Worm (Caenorhabditis elegans) whole organism, early embryonic: ENCODE results near the gene str-229.

ENCODE experiments used
- B0310.2 ChIP-seq: sonication (generic microtip); optimal IDR thresholded peaks from 2 replicates; lab custom pipeline; 2016; ENCODE audit warnings: mild to moderate bottlenecking, missing genetic modification characterization, missing compliant biosample characterization
- F13C5.2 ChIP-seq: sonication (generic microtip); optimal IDR thresholded peaks from 2 replicates; lab custom pipeline; 2017; ENCODE audit warnings: mild to moderate bottlenecking, missing genetic modification characterization, inconsistent platforms, missing compliant biosample characterization
- aly-1 ChIP-seq: sonication (generic microtip); optimal IDR thresholded peaks from 2 replicates; lab custom pipeline; 2016; ENCODE audit warnings: missing genetic modification characterization, missing compliant biosample characterization
- ama-1 ChIP-seq: fragments of 150-350 bp; optimal IDR thresholded peaks from 2 replicates; lab custom pipeline; 2014
- ceh-13 ChIP-seq: fragments of 200-800 bp; sonication (Bioruptor generic); optimal IDR thresholded peaks from 2 replicates; lab custom pipeline; 2018; ENCODE audit warnings: mild to moderate bottlenecking, missing genetic modification characterization, missing compliant biosample characterization
- ceh-36 ChIP-seq: sonication (generic microtip); optimal IDR thresholded peaks from 2 replicates; lab custom pipeline; 2016; ENCODE audit warnings: missing genetic modification characterization, inconsistent platforms, missing compliant biosample characterization
- ets-7 ChIP-seq: sonication (generic microtip); optimal IDR thresholded peaks from 2 replicates; lab custom pipeline; 2016; ENCODE audit warnings: missing genotype, missing genetic modification characterization, missing compliant biosample characterization
- flt-1 ChIP-seq: fragments of 200-800 bp; sonication (Bioruptor generic); IDR thresholded peaks from 2 replicates; pipeline ENCODE4 v1.3.6; 2022; ENCODE audit warnings: missing genetic modification characterization, missing compliant biosample characterization
- hmbx-1 ChIP-seq: sonication (generic microtip); optimal IDR thresholded peaks from 2 replicates; lab custom pipeline; 2016; ENCODE audit warnings: mild to moderate bottlenecking, missing genetic modification characterization, missing compliant biosample characterization
- hmg-4 ChIP-seq: fragments of 200-800 bp; sonication (Bioruptor generic); optimal IDR thresholded peaks from 2 replicates; lab custom pipeline; 2018; ENCODE audit warnings: mild to moderate bottlenecking, missing genetic modification characterization, missing compliant biosample characterization
- hnd-1 ChIP-seq: sonication (generic microtip); optimal IDR thresholded peaks from 2 replicates; lab custom pipeline; 2016; ENCODE audit warnings: missing genetic modification characterization, missing compliant biosample characterization
- pes-1 ChIP-seq: fragments of 200-800 bp; sonication (Bioruptor generic); IDR thresholded peaks from 2 replicates; pipeline ENCODE4 v1.3.6; 2022; ENCODE audit warnings: missing genetic modification reagents, missing genetic modification characterization, missing compliant biosample characterization
- scrt-1 ChIP-seq: fragments of 200-800 bp; sonication (Bioruptor generic); IDR thresholded peaks from 2 replicates; pipeline ENCODE4 v1.3.6; 2022; ENCODE audit warnings: missing genetic modification characterization, missing compliant biosample characterization
- sea-1 ChIP-seq: fragments of 200-800 bp; sonication (Bioruptor generic); conservative IDR thresholded peaks from 2 replicates; pipeline ENCODE4 v1.3.6; 2022; ENCODE audit warnings: missing genetic modification characterization, missing compliant biosample characterization
- tbx-11 ChIP-seq: fragments of 200-800 bp; sonication (Bioruptor generic); IDR thresholded peaks from 2 replicates; pipeline ENCODE4 v1.3.6; 2022; ENCODE audit warnings: missing genetic modification characterization, missing compliant biosample characterization
- tbx-37 ChIP-seq: fragments of 200-800 bp; sonication (Bioruptor generic); conservative IDR thresholded peaks from 2 replicates; pipeline ENCODE4 v1.3.6; 2022; ENCODE audit warnings: missing genetic modification reagents, missing genetic modification characterization, missing compliant biosample characterization
- tra-4 ChIP-seq: sonication (generic microtip); optimal IDR thresholded peaks from 2 replicates; lab custom pipeline; 2017; ENCODE audit warnings: missing genetic modification characterization, missing compliant biosample characterization

The str-229 gene

DNA sequence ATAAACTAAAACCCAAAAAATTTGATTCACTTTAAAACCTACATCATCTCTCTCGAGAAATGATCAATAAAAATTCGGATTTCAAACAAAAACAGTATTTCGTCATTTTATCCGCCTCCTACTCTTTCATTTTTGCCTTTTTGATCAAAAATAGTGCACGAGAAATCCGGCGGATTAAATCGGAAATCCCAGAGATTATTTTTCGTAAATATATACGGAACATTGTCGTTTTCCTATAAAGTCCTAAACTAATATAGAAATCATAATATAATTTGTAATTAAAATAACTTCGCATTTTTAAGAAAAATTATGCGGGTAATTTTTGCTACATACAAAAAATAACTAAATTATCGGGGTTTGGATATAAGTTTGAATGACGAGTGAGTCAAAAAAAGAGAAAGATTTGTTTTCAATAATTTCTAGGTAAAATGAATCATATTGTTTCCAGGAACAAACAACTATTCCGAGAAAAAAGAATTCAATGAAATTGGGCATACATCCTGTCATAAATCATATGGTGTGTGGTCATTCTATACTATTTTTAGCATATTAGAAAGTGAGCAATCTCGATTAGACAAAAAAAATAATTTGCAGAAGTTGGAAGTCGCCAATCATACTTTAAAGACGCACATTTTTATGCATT, 28.1 kb downstream of the str-229 start, which contains the start of gene nhr-158:
nhr-158 (minus strand) TSS at position 51 of the 643 bp plus-strand sequence.
- TF ChIP-seq ets-7 (tag; lab: Kevin White, UChicago) (no peak), hnd-1 (tag; lab: Kevin White, UChicago) (no peak), ceh-13 (no peak), pes-1 (GFP tag; lab: Robert Waterston, UW) (no peak), sea-1 (no peak)

DNA sequence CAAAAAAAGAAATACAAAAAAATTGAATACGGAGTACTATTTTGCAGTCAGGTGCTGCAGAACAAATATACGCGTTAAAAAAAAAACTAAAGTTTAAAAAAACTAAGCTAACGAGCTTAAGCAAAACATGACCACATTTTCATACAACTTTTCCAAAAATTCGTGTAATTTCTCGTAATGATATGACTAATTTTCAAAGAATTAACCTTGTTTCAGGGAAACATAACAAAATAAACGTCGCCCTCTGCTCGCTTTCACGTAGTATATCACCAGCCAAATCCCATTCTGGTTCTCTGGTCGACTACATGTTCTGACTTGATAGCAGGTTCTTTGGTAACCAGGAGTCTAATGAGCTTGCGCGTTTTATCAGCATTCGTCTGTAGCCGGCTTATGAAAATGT, 32.0 kb downstream of the str-229 start:
- TF ChIP-seq F13C5.2 (no peak), sea-1 (no peak), aly-1 (tag; lab: Kevin White, UChicago) (no peak), flt-1 (GFP tag; lab: Robert Waterston, UW) (no peak), ceh-13 (no peak), hnd-1 (tag; lab: Kevin White, UChicago) (no peak), hmg-4 (GFP tag; lab: Kevin White, UChicago) (no peak), hmbx-1 (tag; lab: Kevin White, UChicago) (no peak), tra-4 (no peak), ama-1 (no peak), ceh-36 (tag; lab: Kevin White, UChicago) (no peak), ets-7 (tag; lab: Kevin White, UChicago) (no peak)

DNA sequence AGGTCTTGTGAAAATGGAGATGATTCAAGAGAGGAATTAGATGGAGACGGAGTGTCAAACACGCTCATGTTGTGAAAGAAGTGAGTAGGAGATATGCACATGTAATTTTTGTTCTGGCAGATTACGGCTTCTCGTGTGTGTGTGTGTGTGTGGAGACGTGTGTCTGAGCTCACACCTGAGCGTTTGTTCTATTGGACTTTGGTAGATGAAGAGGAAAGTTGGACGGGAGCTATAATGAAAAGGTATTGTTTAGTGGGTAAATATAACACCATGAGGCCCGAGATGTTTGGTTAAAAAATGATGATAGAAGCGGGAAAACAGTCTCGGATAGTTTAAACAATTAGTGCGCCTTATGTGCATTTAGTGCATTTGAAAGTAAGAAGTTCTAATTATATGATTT, 33.5 kb downstream of the str-229 start, which contains the start of gene nhr-157:
nhr-157 (minus strand) TSS at position 101 of the 400 bp plus-strand sequence.
- TF ChIP-seq tra-4 (no peak), hmbx-1 (tag; lab: Kevin White, UChicago) (no peak), flt-1 (GFP tag; lab: Robert Waterston, UW) (no peak), F13C5.2 (no peak), ceh-36 (tag; lab: Kevin White, UChicago) (no peak), hmg-4 (GFP tag; lab: Kevin White, UChicago) (no peak), tbx-11 (GFP tag; lab: Robert Waterston, UW) (no peak), hnd-1 (tag; lab: Kevin White, UChicago) (no peak), aly-1 (tag; lab: Kevin White, UChicago) (no peak), sea-1 (no peak), ets-7 (tag; lab: Kevin White, UChicago) (no peak), pes-1 (GFP tag; lab: Robert Waterston, UW) (no peak), B0310.2 (tag; lab: Kevin White, UChicago) (no peak), tbx-37 (GFP tag; lab: Robert Waterston, UW) (no peak), scrt-1 (GFP tag; lab: Robert Waterston, UW) (no peak), ceh-13 (no peak), ama-1 (no peak)

DNA sequence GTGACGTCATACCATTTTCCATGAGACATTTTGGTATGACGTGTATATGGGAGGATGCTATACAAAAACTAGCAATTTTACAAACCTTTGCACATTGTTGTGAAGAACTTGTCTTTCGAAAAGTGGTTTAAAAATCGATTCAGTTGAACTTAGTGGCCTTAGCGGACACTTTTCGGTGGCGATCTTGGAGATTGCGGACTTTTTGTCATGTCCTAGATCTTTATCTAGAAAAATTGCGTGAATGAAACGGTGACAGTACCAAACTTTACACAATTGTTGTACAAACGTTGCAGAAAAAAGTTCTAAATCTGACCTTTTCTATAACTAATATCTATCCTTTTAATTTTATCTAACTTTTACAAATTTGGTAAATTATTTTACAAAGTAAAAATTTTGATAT, 37.1 kb downstream of the str-229 start:
- TF ChIP-seq hmg-4 (GFP tag; lab: Kevin White, UChicago) (no peak), ets-7 (tag; lab: Kevin White, UChicago) (no peak), hnd-1 (tag; lab: Kevin White, UChicago) (no peak)

DNA sequence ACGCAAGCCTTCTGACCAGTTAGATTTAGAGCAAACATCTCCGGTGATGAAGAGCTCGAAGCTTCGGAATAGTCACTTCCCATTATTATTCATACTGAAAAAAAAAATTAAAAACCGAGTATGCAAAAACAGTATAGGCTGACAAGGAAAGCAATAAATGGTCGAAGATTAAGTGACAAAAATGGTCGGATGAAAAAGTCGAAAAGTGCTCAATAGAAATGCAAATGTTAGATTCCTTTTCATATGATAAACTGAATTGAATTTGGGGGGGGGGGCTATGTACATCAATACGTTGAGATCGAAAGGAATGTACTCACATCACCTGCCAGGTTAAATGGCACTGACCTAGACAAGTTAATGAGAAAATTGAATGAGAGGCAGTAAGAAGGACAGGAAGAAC, 39.5 kb downstream of the str-229 start, which contains the start of gene nhr-187:
nhr-187 (minus strand) TSS at position 101 of the 400 bp plus-strand sequence.
- TF ChIP-seq tbx-37 (GFP tag; lab: Robert Waterston, UW) = no peak
- TF ChIP-seq tbx-11 (GFP tag; lab: Robert Waterston, UW) = no peak
- TF ChIP-seq ceh-36 (tag; lab: Kevin White, UChicago) = no peak
- TF ChIP-seq hmg-4 (GFP tag; lab: Kevin White, UChicago) = no peak
- no peak for TF ChIP-seq ets-7 (tag; lab: Kevin White, UChicago)
- no peak for TF ChIP-seq hnd-1 (tag; lab: Kevin White, UChicago)
- TF ChIP-seq flt-1 (GFP tag; lab: Robert Waterston, UW) = no peak
- no peak for TF ChIP-seq aly-1 (tag; lab: Kevin White, UChicago)
- no peak for TF ChIP-seq ama-1
- no peak for TF ChIP-seq tra-4
- TF ChIP-seq B0310.2 (tag; lab: Kevin White, UChicago) = no peak
- TF ChIP-seq F13C5.2 = no peak
- TF ChIP-seq hmbx-1 (tag; lab: Kevin White, UChicago) = no peak
- TF ChIP-seq ceh-13 = no peak
- TF ChIP-seq pes-1 (GFP tag; lab: Robert Waterston, UW) = no peak
- TF ChIP-seq sea-1 = no peak
- TF ChIP-seq scrt-1 (GFP tag; lab: Robert Waterston, UW) = no peak

DNA sequence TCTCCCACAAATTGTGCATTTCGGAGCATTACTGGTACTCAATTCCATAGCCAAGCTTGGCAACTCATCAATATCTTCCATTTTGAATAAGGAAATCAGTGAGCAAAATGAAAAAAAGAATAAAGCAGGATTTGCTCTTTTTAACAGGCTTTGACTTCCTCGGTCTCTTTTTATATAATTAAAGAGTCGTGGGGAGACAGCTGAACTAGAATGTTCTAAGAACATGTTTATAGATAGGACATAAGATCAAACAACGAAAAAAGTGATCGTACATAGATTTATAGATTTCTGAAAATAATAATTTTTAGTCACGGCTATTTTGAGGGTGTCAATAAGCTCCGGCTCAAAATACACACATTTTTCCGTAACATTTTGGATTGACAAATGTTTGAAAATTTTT, 42.2 kb downstream of the str-229 start, which contains the start of gene nhr-189:
nhr-189 (minus strand) TSS at position 121 of the 400 bp plus-strand sequence.
- TF ChIP-seq ets-7 (tag; lab: Kevin White, UChicago) = no peak
- TF ChIP-seq pes-1 (GFP tag; lab: Robert Waterston, UW) = no peak
- TF ChIP-seq tbx-37 (GFP tag; lab: Robert Waterston, UW) = no peak
- TF ChIP-seq sea-1 = no peak

DNA sequence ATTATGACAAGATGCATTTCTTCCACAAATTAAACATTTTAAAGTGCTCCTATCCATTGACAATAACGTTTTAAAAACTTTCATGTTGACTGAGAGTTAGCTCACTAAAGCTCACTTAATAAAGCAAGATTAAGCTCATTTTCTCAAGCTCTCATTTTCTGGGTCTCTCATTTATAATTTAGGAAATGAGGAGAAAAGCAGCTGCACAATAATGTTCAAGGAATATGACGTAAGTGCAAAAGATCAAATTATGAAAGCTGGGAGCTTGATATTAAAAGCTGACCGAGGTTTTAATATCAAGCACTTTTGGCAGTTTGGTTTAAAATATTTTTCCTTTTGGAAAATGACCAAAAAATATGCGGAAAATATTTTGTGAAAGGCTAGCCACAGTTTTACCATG, 44.6 kb downstream of the str-229 start, which contains the start of gene nhr-188:
nhr-188 (minus strand) TSS at position 84 of the 400 bp plus-strand sequence.
- TF ChIP-seq flt-1 (GFP tag; lab: Robert Waterston, UW) (no peak), ceh-13 (no peak), scrt-1 (GFP tag; lab: Robert Waterston, UW) (no peak), tbx-37 (GFP tag; lab: Robert Waterston, UW) (no peak), hmg-4 (GFP tag; lab: Kevin White, UChicago) (no peak), aly-1 (tag; lab: Kevin White, UChicago) (no peak), ama-1 (no peak), ets-7 (tag; lab: Kevin White, UChicago) (no peak), B0310.2 (tag; lab: Kevin White, UChicago) (no peak)

DNA sequence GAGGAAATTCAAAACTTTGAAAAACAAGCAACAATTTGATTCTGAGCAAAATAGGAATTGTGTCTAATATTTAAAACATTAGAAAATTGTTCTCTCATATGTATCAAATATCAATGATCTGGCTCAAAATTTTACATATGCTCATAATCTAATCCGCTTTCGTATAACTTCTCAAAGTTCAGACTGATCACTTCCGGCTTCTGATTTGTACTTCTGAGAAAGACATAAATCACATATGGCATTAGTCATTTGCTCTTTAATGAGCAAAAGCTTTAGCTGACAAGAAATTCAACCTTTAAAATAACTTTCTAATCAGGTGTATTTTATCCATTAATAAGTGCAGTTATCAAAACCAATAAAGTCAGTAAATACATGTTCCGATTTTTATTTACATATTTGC, 46.4 kb downstream of the str-229 start:
- no peak for TF ChIP-seq tbx-37 (GFP tag; lab: Robert Waterston, UW)
- no peak for TF ChIP-seq scrt-1 (GFP tag; lab: Robert Waterston, UW)
- no peak for TF ChIP-seq flt-1 (GFP tag; lab: Robert Waterston, UW)
- no peak for TF ChIP-seq ets-7 (tag; lab: Kevin White, UChicago)
- TF ChIP-seq hmbx-1 (tag; lab: Kevin White, UChicago) = no peak
- no peak for TF ChIP-seq hnd-1 (tag; lab: Kevin White, UChicago)
- TF ChIP-seq ceh-36 (tag; lab: Kevin White, UChicago) = no peak
